Worm (Caenorhabditis elegans) whole organism, L1 larva: Measurements from ENCODE around the gene prkl-1.

Experiments used
- ceh-63 ChIP-seq: fragments of 200-800 bp; sonication (Bioruptor generic); optimal IDR thresholded peaks from 2 replicates; lab custom pipeline; 2018; ENCODE audit warnings: mild to moderate bottlenecking, missing genetic modification characterization, missing compliant biosample characterization
- ceh-82 ChIP-seq, 3 experiments: fragments of 150-350 bp in 1 of 3; sonication (generic microtip) in 2 of 3; optimal IDR thresholded peaks; 2 replicates each; lab custom pipeline; 2014 to 2017; ENCODE audit warnings: missing biosample characterization in 3 of 3, missing genetic modification characterization in 3 of 3
- egl-13 ChIP-seq: sonication (generic microtip); optimal IDR thresholded peaks from 2 replicates; lab custom pipeline; 2016; ENCODE audit warnings: missing genotype, missing genetic modification reagents, missing genetic modification characterization, missing compliant biosample characterization
- elt-3 ChIP-seq, 6 experiments: fragments of 150-350 bp in 1 of 6; sonication (generic microtip); optimal IDR thresholded peaks; 2 replicates each; lab custom pipeline; 2017 to 2018; ENCODE audit warnings: missing biosample characterization in 6 of 6, missing genetic modification characterization in 6 of 6, inconsistent platforms in 1 of 6
- ztf-11 ChIP-seq, 2 experiments: sonication (generic microtip); optimal IDR thresholded peaks; 2 replicates each; lab custom pipeline; 2016 to 2017; ENCODE audit warnings: missing genetic modification characterization in 2 of 2, missing biosample characterization in 1 of 2, missing compliant biosample characterization in 1 of 2

DNA sequence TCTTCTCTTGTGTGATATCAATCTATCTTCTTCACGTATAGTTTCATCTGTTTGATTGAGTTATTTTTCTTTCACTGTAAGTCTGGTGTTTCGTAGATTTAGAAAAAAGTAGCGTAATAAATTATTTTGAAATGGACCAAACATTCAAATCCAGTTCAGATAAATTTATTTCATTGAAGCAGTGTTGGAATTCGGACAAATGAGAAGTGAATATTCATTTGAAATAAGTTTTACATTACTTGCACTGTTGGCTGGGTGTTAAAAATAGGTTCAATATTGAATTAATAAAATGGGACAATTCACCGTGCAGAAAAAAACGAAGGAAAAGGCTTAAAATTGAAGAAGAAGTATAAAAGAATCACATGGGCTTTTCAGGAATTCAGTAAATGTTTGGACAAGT, 8.1 kb downstream of the prkl-1 start:
- no peak for TF ChIP-seq ztf-11 (tag; optimal IDR thresholded peaks at IDR 0.05; lab: Kevin White, UChicago)
- TF ChIP-seq ceh-63 (GFP tag; lab: Kevin White, UChicago), result no peak
- TF ChIP-seq ceh-82 (tag; optimal IDR thresholded peaks at IDR 0.05; lab: Kevin White, UChicago), result no peak
- TF ChIP-seq elt-3 (tag; optimal IDR thresholded peaks at IDR 0.05; lab: Kevin White, UChicago), result no peak
- no peak for TF ChIP-seq egl-13 (tag; lab: Kevin White, UChicago)
